Fruit fly (Drosophila melanogaster) whole organism, adult: Measurements from ENCODE around the gene Tango6.

Source experiments
- CG12768 ChIP-seq: fragments of 200-800 bp; sonication (Bioruptor generic); optimal IDR thresholded peaks from 2 replicates; lab custom pipeline; 2017; ENCODE audit warnings: missing biosample characterization, missing genetic modification characterization, mild to moderate bottlenecking, moderate library complexity, missing genetic modification reagents
- CG14711 ChIP-seq: fragments of 200-800 bp; sonication (Bioruptor generic); optimal IDR thresholded peaks from 2 replicates; lab custom pipeline; 2018; ENCODE audit warnings: missing biosample characterization, mild to moderate bottlenecking, missing genetic modification characterization, moderate library complexity
- CG5204 ChIP-seq: fragments of 200-800 bp; sonication (Bioruptor generic); optimal IDR thresholded peaks from 2 replicates; lab custom pipeline; 2016; ENCODE audit warnings: missing biosample characterization, missing genetic modification characterization
- CG7045 ChIP-seq: fragments of 200-800 bp; sonication (Bioruptor generic); optimal IDR thresholded peaks from 2 replicates; lab custom pipeline; 2017; ENCODE audit warnings: missing biosample characterization, mild to moderate bottlenecking, missing genetic modification characterization
- Mnt ChIP-seq: fragments of 200-800 bp; sonication (Bioruptor generic); optimal IDR thresholded peaks from 2 replicates; lab custom pipeline; 2016; ENCODE audit warnings: missing biosample characterization, mild to moderate bottlenecking, missing genetic modification characterization
- cic ChIP-seq: fragments of 200-800 bp; sonication (Bioruptor generic); optimal IDR thresholded peaks from 2 replicates; lab custom pipeline; 2017; ENCODE audit warnings: missing biosample characterization, mild to moderate bottlenecking, missing genetic modification characterization, moderate library complexity
- kay ChIP-seq: fragments of 200-800 bp; sonication (Bioruptor generic); peaks from one replicate; lab custom pipeline; 2016; ENCODE audit warnings: missing biosample characterization, missing genetic modification characterization, borderline replicate concordance
- pad ChIP-seq: fragments of 200-800 bp; sonication (Bioruptor generic); optimal IDR thresholded peaks from 3 replicates; lab custom pipeline; 2017; ENCODE audit warnings: missing biosample characterization, missing genetic modification characterization, mild to moderate bottlenecking, moderate library complexity, missing genetic modification reagents

dm6 chr2L:18934588-18934987 is 34.2 kb upstream of the Tango6 start:
- TF ChIP-seq CG7045 (GFP tag; lab: Kevin White, UChicago) (no peak), cic (GFP tag; lab: Kevin White, UChicago) (no peak), CG12768 (no peak), CG14711 (no peak), kay (GFP tag; lab: Kevin White, UChicago) (no peak), Mnt (GFP tag; lab: Kevin White, UChicago) (no peak), pad (GFP tag; lab: Kevin White, UChicago) (no peak), CG5204 (no peak)
